Fruit fly (Drosophila melanogaster): ENCODE results near the gene CG34302.
A peak's percentile ranks its signal among the peaks of the same experiment; 100 is the strongest.

CG34302 gene

dm6 chr3R:9869954-9870353 is 46.3 kb upstream of the CG34302 start (continued):
- TF ChIP-seq unpg (GFP tag; optimal IDR thresholded peaks at IDR 0.05) (peak; percentile 56), onecut (GFP tag; IDR thresholded peaks at IDR 0.05) (peak; percentile 62), CG14667 (GFP tag; IDR thresholded peaks at IDR 0.05) (no peak), CkIIα-i1 (GFP tag; IDR thresholded peaks at IDR 0.05) (no peak), Nf-YB (GFP tag; optimal IDR thresholded peaks at IDR 0.05) (peak; percentile 54), Mes4 (GFP tag; optimal IDR thresholded peaks at IDR 0.05) (peak; percentile 59), fd102C (GFP tag; optimal IDR thresholded peaks at IDR 0.05) (peak; percentile 92), CG4328 (GFP tag; optimal IDR thresholded peaks at IDR 0.05) (no peak), Hmr (GFP tag; optimal IDR thresholded peaks at IDR 0.05) (peak; percentile 16), CG12104 (GFP tag; optimal IDR thresholded peaks at IDR 0.05) (no peak), luna (GFP tag; optimal IDR thresholded peaks at IDR 0.05) (no peak), CG1024 (GFP tag; IDR thresholded peaks at IDR 0.05) (no peak), CG7556 (GFP tag; optimal IDR thresholded peaks at IDR 0.05) (peak; percentile 44), CG7745 (tag; optimal IDR thresholded peaks at IDR 0.05) (peak; percentile 74), Atf6 (GFP tag; IDR thresholded peaks at IDR 0.05) (no peak), ERR (GFP tag; optimal IDR thresholded peaks at IDR 0.05) (peak; percentile 15), hkb (optimal IDR thresholded peaks at IDR 0.05) (no peak), hkb (GFP tag; IDR thresholded peaks at IDR 0.05) (peak; percentile 59; the same call in 1 of the 2 replicates), Nf-YC (tag; optimal IDR thresholded peaks at IDR 0.05) (no peak), CG11398 (GFP tag; optimal IDR thresholded peaks at IDR 0.05) (peak; percentile 78), sqz (GFP tag; optimal IDR thresholded peaks at IDR 0.05) (no peak), BEAF-32 (GFP tag; optimal IDR thresholded peaks at IDR 0.05) (no peak), tgo (GFP tag; IDR thresholded peaks at IDR 0.05) (no peak), Scr (GFP tag; IDR thresholded peaks at IDR 0.05; ENCODE audit: partially characterized antibody) (no peak), CG11456 (GFP tag; IDR thresholded peaks at IDR 0.05) (no peak), p53 (GFP tag; optimal IDR thresholded peaks at IDR 0.05) (no peak), gt (GFP tag; IDR thresholded peaks at IDR 0.05) (no peak), Optix (GFP tag; IDR thresholded peaks at IDR 0.05) (no peak), bbx (GFP tag; IDR thresholded peaks at IDR 0.05; ENCODE audit: partially characterized antibody) (no peak), lov (optimal IDR thresholded peaks at IDR 0.05) (no peak), lov (GFP tag; IDR thresholded peaks at IDR 0.05) (no peak), dysf (GFP tag; IDR thresholded peaks at IDR 0.05) (peak; percentile 5; the same call in 1 of the 3 replicates), Doc3 (GFP tag; IDR thresholded peaks at IDR 0.05; ENCODE audit: partially characterized antibody) (no peak), CG14710 (tag; optimal IDR thresholded peaks at IDR 0.05) (peak; percentile 65), HLHmδ (GFP tag; optimal IDR thresholded peaks at IDR 0.05) (peak; percentile 89), ci (GFP tag; IDR thresholded peaks at IDR 0.05) (peak; percentile 85), nerfin-1 (tag; optimal IDR thresholded peaks at IDR 0.05) (peak; percentile 52), C15 (GFP tag; IDR thresholded peaks at IDR 0.05) (no peak), otp (GFP tag; IDR thresholded peaks at IDR 0.05) (peak; percentile 79; the same call in 2 of the 3 replicates), CG4854 (GFP tag; optimal IDR thresholded peaks at IDR 0.05) (no peak), usp (GFP tag; optimal IDR thresholded peaks at IDR 0.05) (no peak), Tbp (GFP tag; optimal IDR thresholded peaks at IDR 0.05) (no peak), CG17568 (GFP tag; optimal IDR thresholded peaks at IDR 0.05) (peak; percentile 68), CG8924 (tag; optimal IDR thresholded peaks at IDR 0.05) (peak; percentile 35), Doc2 (GFP tag; IDR thresholded peaks at IDR 0.05) (no peak), disco-r (GFP tag; optimal IDR thresholded peaks at IDR 0.05) (no peak), slp2 (GFP tag; optimal IDR thresholded peaks at IDR 0.05) (peak; percentile 36), bowl (GFP tag; IDR thresholded peaks at IDR 0.05) (no peak), knrl (GFP tag; IDR thresholded peaks at IDR 0.05; ENCODE audit: partially characterized antibody) (no peak), CG10462 (GFP tag; optimal IDR thresholded peaks at IDR 0.05) (no peak), peb (GFP tag; IDR thresholded peaks at IDR 0.05) (no peak), CG9215 (GFP tag; IDR thresholded peaks at IDR 0.05) (no peak), kah (GFP tag; optimal IDR thresholded peaks at IDR 0.05) (no peak)

Measured in whole organism, embryonic.